Fruit fly (Drosophila melanogaster): ENCODE measurements around the gene CG31321.
A peak's percentile ranks its signal among the peaks of the same experiment; 100 is the strongest.

The CG31321 gene

dm6 chr3R:14307972-14308673, 2.0 kb upstream of the CG31321 start:
- TF ChIP-seq Abd-B (GFP tag; optimal IDR thresholded peaks at IDR 0.05) = peak; percentile 12
- no peak for TF ChIP-seq rgr (GFP tag; optimal IDR thresholded peaks at IDR 0.05)
- peak; percentile 86 for TF ChIP-seq Vsx2 (GFP tag; optimal IDR thresholded peaks at IDR 0.05; ENCODE audit: partially characterized antibody)
- no peak for TF ChIP-seq dmrt93B (GFP tag; optimal IDR thresholded peaks at IDR 0.05)
- no peak for TF ChIP-seq CG9705 (GFP tag; optimal IDR thresholded peaks at IDR 0.05)
- TF ChIP-seq usp (GFP tag; optimal IDR thresholded peaks at IDR 0.05) = no peak
- TF ChIP-seq Hr83 (GFP tag; optimal IDR thresholded peaks at IDR 0.05; ENCODE audit: poor library complexity, severe bottlenecking) = peak; percentile 52
- TF ChIP-seq dl (GFP tag; optimal IDR thresholded peaks at IDR 0.05; ENCODE audit: insufficient read depth in 1 of 2, partially characterized antibody in 2 of 2) = no peak
- TF ChIP-seq Rel (GFP tag; optimal IDR thresholded peaks at IDR 0.05) = no peak
- TF ChIP-seq Rel (tag; optimal IDR thresholded peaks at IDR 0.05) = no peak
- peak; percentile 83 for TF ChIP-seq Myc (optimal IDR thresholded peaks at IDR 0.05)
- no peak for TF ChIP-seq HLH106 (tag; optimal IDR thresholded peaks at IDR 0.05)
- TF ChIP-seq br (GFP tag; optimal IDR thresholded peaks at IDR 0.05) = no peak
- TF ChIP-seq lola (GFP tag; optimal IDR thresholded peaks at IDR 0.05) = peak; percentile 21
- TF ChIP-seq N (GFP tag; optimal IDR thresholded peaks at IDR 0.05) = peak; percentile 56
- no peak for TF ChIP-seq OdsH (GFP tag; optimal IDR thresholded peaks at IDR 0.05)
- TF ChIP-seq brk (GFP tag; optimal IDR thresholded peaks at IDR 0.05) = no peak
- TF ChIP-seq jim (GFP tag; optimal IDR thresholded peaks at IDR 0.05) = no peak
- no peak for TF ChIP-seq Hnf4 (GFP tag; optimal IDR thresholded peaks at IDR 0.05)
- TF ChIP-seq fru (GFP tag; optimal IDR thresholded peaks at IDR 0.05) = no peak
- no peak for TF ChIP-seq h (GFP tag; optimal IDR thresholded peaks at IDR 0.05)

- peak in 1 of 2 experiments; percentile 45 for TF ChIP-seq foxo (GFP tag; optimal IDR thresholded peaks at IDR 0.05)
- peak; percentile 9 for TF ChIP-seq psq (GFP tag; optimal IDR thresholded peaks at IDR 0.05)
- no peak for TF ChIP-seq Myc (optimal IDR thresholded peaks at IDR 0.05)
- no peak for TF ChIP-seq Dfd (GFP tag; optimal IDR thresholded peaks at IDR 0.05)
- TF ChIP-seq dsf (GFP tag; optimal IDR thresholded peaks at IDR 0.05; ENCODE audit: borderline replicate concordance) = peak; percentile 25
- TF ChIP-seq Mio (GFP tag; optimal IDR thresholded peaks at IDR 0.05) = no peak
- TF ChIP-seq Vsx2 (GFP tag; optimal IDR thresholded peaks at IDR 0.05; ENCODE audit: partially characterized antibody) = no peak
- TF ChIP-seq Sp1 (GFP tag; optimal IDR thresholded peaks at IDR 0.05) = peak; percentile 45
- no peak for TF ChIP-seq CG32264 (GFP tag; optimal IDR thresholded peaks at IDR 0.05)
- no peak for TF ChIP-seq usp (GFP tag; optimal IDR thresholded peaks at IDR 0.05)
- TF ChIP-seq CG9705 (GFP tag; optimal IDR thresholded peaks at IDR 0.05) = peak; percentile 37
- peak; percentile 60 for TF ChIP-seq HLH106 (tag; optimal IDR thresholded peaks at IDR 0.05)
- peak; percentile 32 for TF ChIP-seq rgr (GFP tag; optimal IDR thresholded peaks at IDR 0.05)
- TF ChIP-seq GATAd (GFP tag; optimal IDR thresholded peaks at IDR 0.05) = no peak
Measured at dm6 chr3R:14308801-14309217, 1.4 kb upstream of the CG31321 start, which contains the start of gene Polr2I. Gene Polr2I (plus strand): TSS chr3R:14309089.

DNA sequence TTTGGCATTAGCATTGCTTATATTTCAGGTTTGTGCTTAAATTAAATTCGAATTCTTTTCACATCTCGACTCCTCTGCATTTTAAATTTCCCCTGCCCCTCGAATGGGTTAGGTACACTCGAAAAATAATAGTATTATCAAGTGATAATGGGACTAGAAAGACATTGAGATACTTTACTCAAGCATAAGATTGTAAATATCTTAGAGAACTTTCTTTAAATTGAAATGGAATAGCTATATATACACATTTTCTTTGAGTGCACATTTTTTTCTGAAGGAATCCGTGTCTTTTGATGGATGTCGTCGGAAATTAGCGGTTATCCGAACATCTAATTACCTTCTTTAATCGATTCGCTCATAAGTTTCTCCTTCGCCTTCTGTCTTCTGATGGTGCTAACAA, 865 bp downstream of the CG31321 start:
- TF ChIP-seq OdsH (GFP tag; optimal IDR thresholded peaks at IDR 0.05) (peak; percentile 8), GATAd (GFP tag; optimal IDR thresholded peaks at IDR 0.05) (peak; percentile 14), h (GFP tag; optimal IDR thresholded peaks at IDR 0.05) (peak; percentile 61), dmrt93B (GFP tag; optimal IDR thresholded peaks at IDR 0.05) (no peak), Dif (GFP tag; optimal IDR thresholded peaks at IDR 0.05; ENCODE audit: partially characterized antibody) (no peak), rgr (GFP tag; optimal IDR thresholded peaks at IDR 0.05) (peak; percentile 48), Sp1 (GFP tag; optimal IDR thresholded peaks at IDR 0.05) (peak; percentile 42), dsf (GFP tag; optimal IDR thresholded peaks at IDR 0.05; ENCODE audit: borderline replicate concordance) (no peak), foxo (GFP tag; optimal IDR thresholded peaks at IDR 0.05) (peak in 1 of 2 experiments; percentile 60), ey (GFP tag; optimal IDR thresholded peaks at IDR 0.05) (peak; percentile 47), HLH106 (tag; optimal IDR thresholded peaks at IDR 0.05) (peak; percentile 53), Hr83 (GFP tag; optimal IDR thresholded peaks at IDR 0.05; ENCODE audit: poor library complexity, severe bottlenecking) (no peak), Mio (GFP tag; optimal IDR thresholded peaks at IDR 0.05) (no peak), Jra (GFP tag; optimal IDR thresholded peaks at IDR 0.05) (no peak)

- TF ChIP-seq Hr83 (GFP tag; optimal IDR thresholded peaks at IDR 0.05; ENCODE audit: poor library complexity, severe bottlenecking) = no peak
- no peak for TF ChIP-seq CrebA (GFP tag; optimal IDR thresholded peaks at IDR 0.05; ENCODE audit: borderline replicate concordance)
- no peak for TF ChIP-seq woc (GFP tag; optimal IDR thresholded peaks at IDR 0.05)
- no peak for TF ChIP-seq ey (GFP tag; optimal IDR thresholded peaks at IDR 0.05)
- TF ChIP-seq HLH106 (tag; optimal IDR thresholded peaks at IDR 0.05) = no peak
- TF ChIP-seq Hr78 (GFP tag; optimal IDR thresholded peaks at IDR 0.05) = no peak
- TF ChIP-seq Vsx2 (GFP tag; optimal IDR thresholded peaks at IDR 0.05; ENCODE audit: partially characterized antibody) = no peak
- TF ChIP-seq dl (GFP tag; optimal IDR thresholded peaks at IDR 0.05; ENCODE audit: insufficient read depth in 1 of 2, partially characterized antibody in 2 of 2) = no peak
- no peak for TF ChIP-seq Abd-B (GFP tag; optimal IDR thresholded peaks at IDR 0.05)
- TF ChIP-seq sage (GFP tag; optimal IDR thresholded peaks at IDR 0.05) = no peak
- TF ChIP-seq Rel (GFP tag; optimal IDR thresholded peaks at IDR 0.05) = no peak
- no peak for TF ChIP-seq Rel (tag; optimal IDR thresholded peaks at IDR 0.05)
- no peak for TF ChIP-seq fru (GFP tag; optimal IDR thresholded peaks at IDR 0.05)
- TF ChIP-seq dmrt93B (GFP tag; optimal IDR thresholded peaks at IDR 0.05) = no peak
- TF ChIP-seq Sp1 (GFP tag; optimal IDR thresholded peaks at IDR 0.05) = no peak
- no peak for TF ChIP-seq CG32264 (GFP tag; optimal IDR thresholded peaks at IDR 0.05)
- no peak for TF ChIP-seq Myc (optimal IDR thresholded peaks at IDR 0.05)
- TF ChIP-seq Dfd (GFP tag; optimal IDR thresholded peaks at IDR 0.05) = no peak
- TF ChIP-seq usp (GFP tag; optimal IDR thresholded peaks at IDR 0.05) = no peak
- TF ChIP-seq Hnf4 (GFP tag; optimal IDR thresholded peaks at IDR 0.05) = no peak
- TF ChIP-seq jim (GFP tag; optimal IDR thresholded peaks at IDR 0.05) = no peak
Measured at dm6 chr3R:14314554-14314953, 4.4 kb downstream of the CG31321 start, which contains the start of gene Crz. Gene Crz (plus strand): TSS chr3R:14314854.

Data from whole organism, wandering third instar larva.